Fruit fly (Drosophila melanogaster): ENCODE data around the gene CG42823.

Gene CG42823

DNA sequence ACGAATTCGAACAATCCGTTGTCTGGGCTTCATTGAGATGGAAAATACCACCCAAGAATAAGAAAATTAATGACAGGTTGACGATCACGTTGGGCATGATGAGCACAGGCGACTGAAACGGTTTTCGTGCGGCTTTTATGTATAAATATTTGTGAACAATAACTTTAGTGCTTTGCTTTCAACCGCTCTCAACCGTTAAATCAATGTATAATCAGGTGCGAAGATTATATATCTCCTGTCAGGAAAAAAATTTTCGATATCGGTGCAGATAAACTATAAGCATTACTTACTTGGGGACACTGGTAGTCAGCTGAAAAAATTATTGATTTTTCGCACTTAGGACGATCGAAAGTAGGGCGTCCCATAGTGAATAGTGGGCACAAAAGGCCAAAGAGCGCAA lies at the start of gene CG42823:
Gene CG42823, minus strand, starts transcription at position 101 of the 400 bp plus-strand sequence.
- TF ChIP-seq jim (GFP tag; optimal IDR thresholded peaks at IDR 0.05) (no peak), dsf (GFP tag; optimal IDR thresholded peaks at IDR 0.05; ENCODE audit: borderline replicate concordance) (no peak), Hr83 (GFP tag; optimal IDR thresholded peaks at IDR 0.05; ENCODE audit: poor library complexity, severe bottlenecking) (no peak), Dfd (GFP tag; optimal IDR thresholded peaks at IDR 0.05) (no peak), pan (optimal IDR thresholded peaks at IDR 0.05) (no peak), sv (GFP tag; optimal IDR thresholded peaks at IDR 0.05) (no peak), sage (GFP tag; optimal IDR thresholded peaks at IDR 0.05) (no peak), usp (GFP tag; optimal IDR thresholded peaks at IDR 0.05) (no peak), fru (GFP tag; optimal IDR thresholded peaks at IDR 0.05) (no peak), CrebA (GFP tag; optimal IDR thresholded peaks at IDR 0.05; ENCODE audit: borderline replicate concordance) (no peak)

DNA sequence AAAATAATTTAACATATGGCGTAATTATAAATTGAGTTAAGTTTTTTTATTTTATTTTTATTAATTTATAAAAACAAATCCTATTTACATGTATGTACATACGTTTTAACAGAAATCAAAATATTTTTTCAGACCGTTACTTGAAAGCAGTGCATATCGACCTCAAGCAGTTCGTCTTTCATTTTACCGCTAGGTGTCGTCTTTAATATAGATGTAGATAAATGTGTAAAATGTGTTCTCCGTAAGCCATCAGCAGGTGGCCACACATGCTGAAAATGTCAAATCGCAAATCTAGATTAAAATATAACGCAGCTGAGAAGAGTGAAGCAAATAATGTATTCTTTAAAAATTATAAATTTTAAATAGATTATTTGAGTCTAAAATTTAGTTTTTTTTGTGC lies 44.5 kb upstream of the CG42823 start:
- TF ChIP-seq sv (GFP tag; optimal IDR thresholded peaks at IDR 0.05) (no peak), Myc (optimal IDR thresholded peaks at IDR 0.05) (peak; percentile 15)

DNA sequence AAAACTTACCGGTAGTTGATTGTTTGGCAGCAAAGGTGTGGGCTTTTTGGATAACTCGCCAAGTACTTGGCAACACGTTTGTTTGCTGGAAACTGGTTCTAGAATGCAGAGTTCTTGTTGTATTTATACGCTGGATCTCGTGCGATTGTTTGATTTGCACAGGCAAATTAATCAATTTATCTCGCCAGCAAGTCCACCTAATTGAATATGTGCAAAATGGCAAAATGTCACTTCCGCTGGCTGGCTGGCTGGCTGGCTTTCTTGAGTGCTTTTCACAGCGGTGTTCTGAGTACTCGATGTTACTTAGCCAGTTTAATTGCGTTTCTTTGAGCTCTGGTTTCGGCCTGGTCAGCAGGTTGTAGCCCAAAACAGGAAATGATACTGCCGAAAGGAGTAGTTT lies 43.8 kb upstream of the CG42823 start, which contains the start of gene Eh:
Gene Eh, minus strand, starts transcription at position 101 of the 400 bp plus-strand sequence.
- TF ChIP-seq pan (optimal IDR thresholded peaks at IDR 0.05), result no peak
- TF ChIP-seq ey (GFP tag; optimal IDR thresholded peaks at IDR 0.05), result no peak
- TF ChIP-seq Rel (GFP tag; optimal IDR thresholded peaks at IDR 0.05), result no peak
- TF ChIP-seq Rel (tag; optimal IDR thresholded peaks at IDR 0.05), result no peak
- no peak for TF ChIP-seq dl (GFP tag; optimal IDR thresholded peaks at IDR 0.05; ENCODE audit: insufficient read depth in 1 of 2, partially characterized antibody in 2 of 2)
- no peak for TF ChIP-seq psq (GFP tag; optimal IDR thresholded peaks at IDR 0.05)
- TF ChIP-seq dmrt93B (GFP tag; optimal IDR thresholded peaks at IDR 0.05), result no peak

DNA sequence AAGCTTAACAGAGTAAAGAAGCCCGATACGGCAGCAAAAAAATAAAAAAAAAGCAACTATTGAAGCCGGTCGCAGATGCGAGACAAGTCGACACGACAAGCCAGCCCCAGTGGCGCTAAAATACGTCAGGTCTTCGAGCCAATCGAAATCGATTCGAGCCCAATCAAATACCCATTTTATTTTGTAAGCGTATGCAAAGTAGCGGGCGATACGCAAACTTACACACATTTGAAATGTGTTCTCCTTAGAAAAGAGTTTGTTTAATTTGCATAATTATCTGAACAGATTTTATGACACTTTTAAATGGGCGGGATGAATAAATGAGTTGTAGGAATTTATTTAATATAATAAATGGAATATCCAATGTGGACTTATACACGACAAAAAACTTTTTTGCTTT lies 42.7 kb upstream of the CG42823 start:
- TF ChIP-seq Jra (GFP tag; optimal IDR thresholded peaks at IDR 0.05) (no peak), OdsH (GFP tag; optimal IDR thresholded peaks at IDR 0.05) (no peak), dmrt93B (GFP tag; optimal IDR thresholded peaks at IDR 0.05) (no peak), Hr83 (GFP tag; optimal IDR thresholded peaks at IDR 0.05; ENCODE audit: poor library complexity, severe bottlenecking) (no peak)

DNA sequence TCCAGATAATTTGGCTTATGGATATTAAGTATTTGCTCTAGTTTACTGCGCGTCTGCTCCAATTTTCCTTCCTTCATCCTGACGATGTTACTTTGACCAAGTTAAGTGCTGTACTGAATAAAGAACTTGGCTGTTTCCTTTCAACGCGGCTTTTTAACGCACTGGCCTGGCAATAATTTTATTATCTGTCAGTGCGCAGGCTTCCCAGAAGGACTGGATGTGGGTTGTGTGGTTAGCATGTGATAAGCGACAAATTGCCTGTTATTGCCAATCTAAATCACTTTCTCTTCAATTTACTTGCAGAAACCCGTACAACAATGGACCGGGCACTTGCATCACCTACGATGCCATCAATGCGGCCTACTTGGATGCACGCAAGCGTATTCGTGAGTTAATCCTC lies 35.7 kb upstream of the CG42823 start, which contains the start of gene CG14331:
Gene CG14331, minus strand, starts transcription at position 101 of the 400 bp plus-strand sequence.
- TF ChIP-seq CG9705 (GFP tag; optimal IDR thresholded peaks at IDR 0.05) (no peak), psq (GFP tag; optimal IDR thresholded peaks at IDR 0.05) (no peak), Dfd (GFP tag; optimal IDR thresholded peaks at IDR 0.05) (no peak), ey (GFP tag; optimal IDR thresholded peaks at IDR 0.05) (no peak), sage (GFP tag; optimal IDR thresholded peaks at IDR 0.05) (no peak), Hnf4 (GFP tag; optimal IDR thresholded peaks at IDR 0.05) (no peak), pan (optimal IDR thresholded peaks at IDR 0.05) (no peak), fru (GFP tag; optimal IDR thresholded peaks at IDR 0.05) (no peak), Hr83 (GFP tag; optimal IDR thresholded peaks at IDR 0.05; ENCODE audit: poor library complexity, severe bottlenecking) (no peak), Myc (optimal IDR thresholded peaks at IDR 0.05) (no peak), Vsx2 (GFP tag; optimal IDR thresholded peaks at IDR 0.05; ENCODE audit: partially characterized antibody) (no peak), CG32264 (GFP tag; optimal IDR thresholded peaks at IDR 0.05) (no peak), foxo (GFP tag; optimal IDR thresholded peaks at IDR 0.05) (no peak), dsf (GFP tag; optimal IDR thresholded peaks at IDR 0.05; ENCODE audit: borderline replicate concordance) (no peak), Mio (GFP tag; optimal IDR thresholded peaks at IDR 0.05) (no peak), jim (GFP tag; optimal IDR thresholded peaks at IDR 0.05) (no peak)

DNA sequence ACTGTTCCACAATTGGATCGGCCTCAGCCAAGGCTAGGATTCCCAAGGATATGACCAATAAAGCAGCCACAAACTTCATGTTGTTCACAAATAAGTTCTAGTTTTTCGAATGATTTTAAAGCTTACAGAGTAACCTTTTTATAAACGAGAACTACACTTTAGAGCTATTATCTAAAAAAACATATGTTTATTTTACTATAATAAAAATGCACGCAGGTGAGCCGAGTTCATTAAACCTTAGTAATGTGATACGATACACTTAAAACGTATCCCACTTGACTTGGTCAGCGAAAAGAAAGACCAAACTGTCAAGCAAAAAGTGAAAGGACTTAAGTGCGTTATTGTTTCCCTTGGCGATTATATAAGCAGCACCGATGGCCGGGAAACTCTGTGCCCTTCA lies 29.4 kb upstream of the CG42823 start, which contains the start of gene CG44090:
Gene CG44090, minus strand, starts transcription at position 101 of the 400 bp plus-strand sequence.
- no peak for TF ChIP-seq Hr78 (GFP tag; optimal IDR thresholded peaks at IDR 0.05)

DNA sequence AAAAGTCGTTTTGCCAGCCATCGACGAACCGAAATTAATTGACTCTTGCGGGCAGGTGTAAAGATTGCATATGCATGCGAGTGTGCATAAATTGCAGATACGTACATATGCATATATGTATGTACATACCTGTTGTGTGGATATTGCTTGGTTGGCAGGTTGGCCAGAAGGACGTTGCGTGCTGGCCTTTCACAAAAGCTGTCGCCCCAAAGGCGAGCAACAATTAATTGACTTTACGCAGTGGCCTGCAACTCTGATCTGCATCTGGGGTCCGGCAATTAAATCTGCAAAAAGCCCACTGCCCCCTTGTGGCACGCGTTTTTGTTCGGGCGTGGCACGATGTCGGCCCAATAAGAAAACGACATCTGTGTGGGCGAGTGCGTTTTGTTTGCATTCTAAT lies 28.2 kb upstream of the CG42823 start:
- no peak for TF ChIP-seq HLH106 (tag; optimal IDR thresholded peaks at IDR 0.05)
- no peak for TF ChIP-seq Abd-B (GFP tag; optimal IDR thresholded peaks at IDR 0.05)
- no peak for TF ChIP-seq N (GFP tag; optimal IDR thresholded peaks at IDR 0.05)
- no peak for TF ChIP-seq Hr83 (GFP tag; optimal IDR thresholded peaks at IDR 0.05; ENCODE audit: poor library complexity, severe bottlenecking)
- TF ChIP-seq brk (GFP tag; optimal IDR thresholded peaks at IDR 0.05), result no peak
- TF ChIP-seq Myc (optimal IDR thresholded peaks at IDR 0.05), result no peak
